Worm (Caenorhabditis elegans): Measurements from ENCODE around the gene tsp-12.

The tsp-12 gene

DNA sequence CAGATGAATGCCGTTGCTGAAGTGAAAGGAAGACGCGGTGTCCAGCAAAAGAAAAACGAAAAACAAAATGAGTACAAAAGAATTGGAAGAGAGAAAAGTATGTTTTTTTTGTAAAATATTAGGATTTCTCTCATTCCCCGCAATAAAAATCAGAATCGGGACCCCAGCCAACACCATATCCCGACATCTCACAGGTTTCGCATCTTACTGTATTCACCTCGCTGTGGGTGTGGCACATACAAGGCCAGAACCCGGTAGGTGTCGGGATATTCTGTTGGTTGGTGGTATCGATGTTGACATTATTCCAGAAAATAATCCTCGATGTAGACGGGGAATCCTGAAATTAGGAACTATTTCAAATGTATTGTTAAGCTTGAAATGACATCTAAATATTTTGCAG, 33.6 kb downstream of the tsp-12 start:
- TF ChIP-seq Y48G9A.11 (GFP tag; IDR thresholded peaks at IDR 0.05) (0 out of 2 replicates have a peak, but pooled peaks have one; percentile 23), aha-1 (tag) (peak; percentile 29), F37D6.2 (tag; optimal IDR thresholded peaks at IDR 0.05) (no peak)

DNA sequence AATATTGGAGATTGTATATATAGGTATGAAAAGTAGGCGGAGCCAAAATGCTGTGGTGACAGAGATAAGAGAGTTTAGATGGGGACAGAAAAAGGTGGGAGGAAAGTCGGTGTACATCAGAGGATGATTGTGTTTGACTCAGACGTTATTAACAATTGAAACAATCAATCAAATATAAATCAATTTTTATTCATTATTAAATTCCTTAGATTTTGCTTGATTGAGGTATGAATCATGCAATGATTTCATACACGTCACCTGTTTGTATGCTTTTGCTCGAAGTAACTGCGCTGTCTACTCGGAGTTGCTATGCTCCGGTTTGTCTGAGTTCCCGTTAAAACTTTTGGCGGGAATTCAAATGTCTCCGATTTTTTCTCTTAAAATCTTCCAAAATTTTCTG, 35.3 kb downstream of the tsp-12 start, which contains the start of gene C04G2.10:
C04G2.10 (plus strand) TSS at position 301 of the 400 bp plus-strand sequence.
- no peak for TF ChIP-seq dve-1 (tag; optimal IDR thresholded peaks at IDR 0.05; ENCODE audit: insufficient read depth)
- no peak for TF ChIP-seq cey-2 (tag; optimal IDR thresholded peaks at IDR 0.05; ENCODE audit: borderline replicate concordance, insufficient read depth)
- no peak for TF ChIP-seq hlh-30 (tag; optimal IDR thresholded peaks at IDR 0.05; ENCODE audit: insufficient read depth)
- TF ChIP-seq T20F7.1 (GFP tag; optimal IDR thresholded peaks at IDR 0.05) = no peak
- no peak for TF ChIP-seq rbr-2 (tag; optimal IDR thresholded peaks at IDR 0.05)
- TF ChIP-seq nhr-11 (tag; optimal IDR thresholded peaks at IDR 0.05) = no peak

DNA sequence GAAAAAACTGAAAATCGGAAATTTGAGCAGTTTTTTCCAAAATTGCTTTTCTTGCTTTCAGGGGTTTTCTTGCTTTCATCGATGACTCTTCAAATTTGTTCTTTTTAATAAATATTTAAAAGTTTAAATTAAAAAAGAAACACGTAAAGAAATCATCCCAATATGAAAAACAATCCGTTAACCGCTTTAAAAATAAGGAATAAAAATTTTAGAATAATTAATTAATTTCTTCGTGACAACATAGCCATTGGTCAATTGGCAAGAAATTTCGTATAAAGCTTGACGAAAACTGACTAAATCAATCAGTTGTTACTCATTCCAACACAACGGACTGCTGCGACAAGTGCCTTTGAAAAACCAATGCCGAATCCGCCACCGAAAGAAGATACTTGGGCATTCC, 37.8 kb downstream of the tsp-12 start, which contains the start of gene nsph-3.2:
nsph-3.2 (plus strand) TSS at position 301 of the 400 bp plus-strand sequence.
- TF ChIP-seq nhr-41 (GFP tag; IDR thresholded peaks at IDR 0.05) (no peak), cey-2 (tag; optimal IDR thresholded peaks at IDR 0.05; ENCODE audit: borderline replicate concordance, insufficient read depth) (no peak), ceh-62 (tag; optimal IDR thresholded peaks at IDR 0.05) (no peak), T26A8.4 (GFP tag; IDR thresholded peaks at IDR 0.05) (no peak), egl-43 (GFP tag; IDR thresholded peaks at IDR 0.05) (no peak), daf-19 (GFP tag; conservative IDR thresholded peaks at IDR 0.05) (no peak), saeg-2 (GFP tag; IDR thresholded peaks at IDR 0.05) (no peak), Y5F2A.4 (GFP tag; optimal IDR thresholded peaks at IDR 0.05) (no peak), egl-27 (tag; optimal IDR thresholded peaks at IDR 0.05) (no peak)

DNA sequence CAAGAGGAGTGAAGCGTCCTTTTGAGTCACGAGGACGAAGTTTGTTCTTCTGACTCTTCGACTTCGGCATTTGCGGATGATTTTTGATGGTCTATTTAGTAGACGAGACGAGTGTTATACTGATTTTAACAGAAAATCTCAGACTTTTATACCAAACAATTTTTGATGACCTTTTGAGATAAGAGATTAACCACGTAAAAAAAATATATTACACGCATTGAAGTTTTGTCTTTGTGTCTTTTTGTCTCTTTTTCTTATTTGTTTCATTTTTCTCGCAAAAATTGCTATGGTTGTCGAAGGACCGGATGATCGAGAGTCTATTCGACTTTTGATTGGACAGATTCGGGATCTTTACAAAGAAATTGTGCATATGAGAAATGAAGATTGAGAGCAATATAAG, 39.0 kb downstream of the tsp-12 start, which contains the start of gene spch-1:
spch-1 (minus strand) TSS at position 101 of the 400 bp plus-strand sequence.
- TF ChIP-seq unc-62 (GFP tag; optimal IDR thresholded peaks at IDR 0.05 in 1 of 2) (peak in 1 of 2 experiments; percentile 29), unc-62 (tag; optimal IDR thresholded peaks at IDR 0.05) (no peak), daf-8 (GFP tag; IDR thresholded peaks at IDR 0.05) (no peak)

DNA sequence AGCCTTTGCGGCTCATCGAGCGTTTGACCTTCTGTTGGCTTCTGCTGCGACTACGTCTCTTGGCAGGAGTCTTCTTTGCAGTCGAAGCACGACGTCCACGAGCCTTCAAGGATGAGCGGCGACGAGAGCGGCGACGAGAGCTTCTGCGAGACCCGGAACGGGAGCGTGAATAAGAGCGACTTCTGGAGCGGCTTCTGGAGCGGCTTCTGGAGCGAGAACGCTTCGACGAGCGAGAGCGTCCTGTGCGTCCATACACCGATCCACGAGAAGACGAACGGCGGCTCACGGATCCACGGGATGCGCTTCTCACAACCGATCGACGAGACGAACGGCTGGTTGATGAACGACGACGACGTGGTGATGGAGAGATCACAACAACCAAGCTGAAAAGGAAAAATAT, 39.5 kb downstream of the tsp-12 start:
- peak; percentile 94 for TF ChIP-seq set-16 (GFP tag; IDR thresholded peaks at IDR 0.05)
- TF ChIP-seq spr-3 (GFP tag; optimal IDR thresholded peaks at IDR 0.05) = peak; percentile 22
- no peak for TF ChIP-seq unc-62 (GFP tag; optimal IDR thresholded peaks at IDR 0.05 in 1 of 2)
- no peak for TF ChIP-seq unc-62 (tag; optimal IDR thresholded peaks at IDR 0.05)

DNA sequence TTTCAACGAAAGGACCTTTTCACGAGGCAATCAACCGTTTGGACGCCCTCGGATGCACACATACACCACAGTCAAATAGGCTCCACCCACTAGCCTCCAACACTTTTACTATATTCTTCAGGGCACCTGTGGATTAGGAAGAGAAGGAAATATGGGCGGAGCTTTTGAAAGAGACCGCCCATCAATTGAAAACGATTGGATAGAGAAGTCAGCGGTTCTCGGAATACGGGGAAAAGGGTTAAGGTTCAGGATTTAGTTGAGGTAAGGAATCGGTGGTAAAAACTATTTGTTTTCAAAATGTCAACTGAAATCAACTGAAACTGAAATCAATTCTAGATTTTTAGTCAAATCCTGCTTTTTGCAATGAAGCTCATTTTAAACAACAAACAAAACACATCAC, 40.0 kb downstream of the tsp-12 start, which contains the start of gene egl-38:
egl-38 (minus strand) TSS at position 101 of the 400 bp plus-strand sequence.
- TF ChIP-seq mxl-3 (GFP tag; optimal IDR thresholded peaks at IDR 0.05) (no peak), nhr-237 (tag; optimal IDR thresholded peaks at IDR 0.05) (no peak), mep-1 (tag; optimal IDR thresholded peaks at IDR 0.05) (no peak), nhr-111 (GFP tag; optimal IDR thresholded peaks at IDR 0.05) (no peak), F26F4.8 (GFP tag; conservative IDR thresholded peaks at IDR 0.05) (no peak), F49E8.2 (tag; optimal IDR thresholded peaks at IDR 0.05; ENCODE audit: borderline replicate concordance) (no peak), aha-1 (tag) (no peak), daf-8 (GFP tag; IDR thresholded peaks at IDR 0.05) (no peak), T20F7.1 (GFP tag; optimal IDR thresholded peaks at IDR 0.05) (no peak), madf-9 (GFP tag; conservative IDR thresholded peaks at IDR 0.05) (no peak), Y75B8A.6 (GFP tag; IDR thresholded peaks at IDR 0.05) (no peak), D1046.2 (GFP tag; IDR thresholded peaks at IDR 0.05) (no peak), pha-4 (GFP tag; IDR thresholded peaks at IDR 0.05) (no peak), pha-4 (tag; optimal IDR thresholded peaks at IDR 0.05) (no peak), F10B5.3 (tag; optimal IDR thresholded peaks at IDR 0.05) (no peak), dmd-9 (GFP tag; IDR thresholded peaks at IDR 0.05) (no peak), duxl-1 (tag; optimal IDR thresholded peaks at IDR 0.05; ENCODE audit: poor library complexity) (no peak), nhr-10 (tag; optimal IDR thresholded peaks at IDR 0.05) (no peak)
